Fruit fly (Drosophila melanogaster): ENCODE results near the gene Elp5.

DNA sequence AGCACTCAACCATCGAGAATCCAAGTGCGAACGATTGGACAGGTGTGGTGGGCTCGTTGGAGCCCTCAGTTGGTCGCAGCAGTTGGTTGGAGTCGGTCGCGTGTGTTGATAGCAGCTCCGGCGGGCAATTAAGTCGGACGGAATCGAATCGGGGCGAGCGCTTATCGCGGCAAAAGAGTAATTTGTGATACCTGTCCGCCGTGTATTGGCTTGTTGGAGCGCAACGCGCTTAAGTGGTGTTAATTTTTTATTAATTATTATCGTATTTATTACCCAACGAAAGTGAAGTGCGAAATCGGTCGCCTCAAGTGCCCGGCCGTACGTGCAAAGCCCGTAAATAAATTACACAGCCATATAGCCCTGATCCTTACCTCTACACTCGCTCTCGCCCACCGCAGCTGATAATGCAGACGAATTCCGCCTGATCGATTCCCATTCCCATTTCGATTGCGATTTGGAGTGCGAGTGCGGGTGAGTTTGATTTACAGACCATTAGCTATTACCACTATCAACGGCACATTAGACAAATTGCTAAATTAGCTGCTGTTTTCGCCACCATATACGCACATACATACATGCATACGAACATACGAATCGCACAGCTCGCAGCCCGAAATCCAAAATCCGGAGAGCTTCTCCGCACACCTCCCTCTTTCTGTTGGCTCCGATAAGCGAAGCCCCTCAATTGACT lies 19.6 kb upstream of the Elp5 start, which contains the start of gene ACXD:
- TF ChIP-seq CG10348 (GFP tag; IDR thresholded peaks at IDR 0.05) (no peak), CG15710 (tag; optimal IDR thresholded peaks at IDR 0.05) (no peak), CG8159 (tag; optimal IDR thresholded peaks at IDR 0.05) (no peak), CG4496 (GFP tag; IDR thresholded peaks at IDR 0.05) (no peak), CG8301 (tag; optimal IDR thresholded peaks at IDR 0.05) (no peak), D1 (tag; optimal IDR thresholded peaks at IDR 0.05) (no peak), Pif1A (GFP tag; optimal IDR thresholded peaks at IDR 0.05) (no peak), CG32121 (GFP tag; IDR thresholded peaks at IDR 0.05) (no peak), Pif1B (GFP tag; optimal IDR thresholded peaks at IDR 0.05) (no peak), rn (GFP tag; IDR thresholded peaks at IDR 0.05) (no peak), CG13204 (GFP tag; optimal IDR thresholded peaks at IDR 0.05) (no peak), CG14655 (GFP tag; optimal IDR thresholded peaks at IDR 0.05) (no peak), CG12605 (GFP tag; IDR thresholded peaks at IDR 0.05) (no peak)

Data from whole organism, pupa.